Worm (Caenorhabditis elegans): ENCODE results near the gene T22B7.3.

- no peak for TF ChIP-seq fos-1 (tag; optimal IDR thresholded peaks at IDR 0.05)
- TF ChIP-seq ceh-82 (tag; optimal IDR thresholded peaks at IDR 0.05) = no peak
- TF ChIP-seq ama-1 (optimal IDR thresholded peaks at IDR 0.05) = no peak
- TF ChIP-seq nhr-237 (tag; optimal IDR thresholded peaks at IDR 0.05) = no peak
- TF ChIP-seq aly-2 (tag; optimal IDR thresholded peaks at IDR 0.05) = no peak
- TF ChIP-seq ztf-11 (tag; optimal IDR thresholded peaks at IDR 0.05) = no peak
- TF ChIP-seq skn-1 (tag; optimal IDR thresholded peaks at IDR 0.05) = no peak
- no peak for TF ChIP-seq nhr-11 (tag; optimal IDR thresholded peaks at IDR 0.05)
- no peak for TF ChIP-seq lin-39 (tag; optimal IDR thresholded peaks at IDR 0.05)
- TF ChIP-seq R02D3.7 (tag; optimal IDR thresholded peaks at IDR 0.05) = no peak
- TF ChIP-seq unc-39 (tag; optimal IDR thresholded peaks at IDR 0.05) = no peak
- no peak for TF ChIP-seq nhr-12 (tag; optimal IDR thresholded peaks at IDR 0.05)
- peak in 1 of 3 experiments; percentile 8 for TF ChIP-seq elt-3 (tag; optimal IDR thresholded peaks at IDR 0.05)
- TF ChIP-seq egl-5 (tag; optimal IDR thresholded peaks at IDR 0.05) = no peak
These were observed 17.2 kb upstream of the T22B7.3 start, which contains the start of gene argn-1 for ce11 chrX:5629941-5630340.

All from whole organism, L3 larva.